Worm (Caenorhabditis elegans): Measurements from ENCODE around the gene Y67A10A.3.

Gene Y67A10A.3

ce11 chrIV:14295262-14295661 is 39.0 kb downstream of the Y67A10A.3 start:
- TF ChIP-seq M03D4.4 (tag; optimal IDR thresholded peaks at IDR 0.05): no peak

ce11 chrIV:14291601-14292000 is 42.7 kb downstream of the Y67A10A.3 start, which contains the start of gene Y64G10A.7:
Gene Y64G10A.7, plus strand, starts transcription at chrIV:14291901.
- TF ChIP-seq nhr-12 (tag; optimal IDR thresholded peaks at IDR 0.05) (no peak), hlh-1 (tag; optimal IDR thresholded peaks at IDR 0.05) (no peak), tbx-8 (GFP tag; optimal IDR thresholded peaks at IDR 0.05) (no peak), drap-1 (GFP tag; optimal IDR thresholded peaks at IDR 0.05) (no peak), lsy-2 (tag; optimal IDR thresholded peaks at IDR 0.05) (no peak), lin-13 (tag; optimal IDR thresholded peaks at IDR 0.05) (no peak), sem-2 (GFP tag; optimal IDR thresholded peaks at IDR 0.05) (no peak), pha-4 (tag; optimal IDR thresholded peaks at IDR 0.05) (no peak), cnd-1 (tag; optimal IDR thresholded peaks at IDR 0.05) (no peak), elt-1 (tag; optimal IDR thresholded peaks at IDR 0.05; ENCODE audit: borderline replicate concordance, insufficient read depth) (no peak), unc-62 (GFP tag; optimal IDR thresholded peaks at IDR 0.05) (no peak), elt-3 (tag; optimal IDR thresholded peaks at IDR 0.05) (no peak), nhr-237 (tag; optimal IDR thresholded peaks at IDR 0.05) (no peak), unc-39 (tag; optimal IDR thresholded peaks at IDR 0.05) (no peak), snpc-4 (tag; optimal IDR thresholded peaks at IDR 0.05) (no peak), mab-5 (tag; optimal IDR thresholded peaks at IDR 0.05) (no peak), blmp-1 (tag; optimal IDR thresholded peaks at IDR 0.05) (no peak), nhr-76 (tag; optimal IDR thresholded peaks at IDR 0.05) (no peak), mep-1 (tag; optimal IDR thresholded peaks at IDR 0.05) (no peak)

ce11 chrIV:14284920-14285319 is 49.3 kb downstream of the Y67A10A.3 start:
- TF ChIP-seq tbx-8 (GFP tag; optimal IDR thresholded peaks at IDR 0.05) (no peak), bed-3 (GFP tag; optimal IDR thresholded peaks at IDR 0.05) (no peak), ceh-83 (GFP tag; optimal IDR thresholded peaks at IDR 0.05) (no peak), mab-5 (tag; optimal IDR thresholded peaks at IDR 0.05) (no peak), lin-32 (GFP tag; optimal IDR thresholded peaks at IDR 0.05) (no peak), snpc-4 (tag; optimal IDR thresholded peaks at IDR 0.05) (no peak), nhr-2 (tag; optimal IDR thresholded peaks at IDR 0.05) (no peak), mls-2 (tag; optimal IDR thresholded peaks at IDR 0.05) (no peak), mep-1 (tag; optimal IDR thresholded peaks at IDR 0.05) (no peak), unc-39 (tag; optimal IDR thresholded peaks at IDR 0.05) (no peak), blmp-1 (tag; optimal IDR thresholded peaks at IDR 0.05) (no peak), cnd-1 (tag; optimal IDR thresholded peaks at IDR 0.05) (no peak), nhr-237 (tag; optimal IDR thresholded peaks at IDR 0.05) (no peak), unc-120 (tag; optimal IDR thresholded peaks at IDR 0.05; ENCODE audit: poor library complexity, severe bottlenecking) (no peak), ces-1 (GFP tag; optimal IDR thresholded peaks at IDR 0.05) (no peak), nhr-28 (tag; optimal IDR thresholded peaks at IDR 0.05) (no peak), ceh-39 (tag; optimal IDR thresholded peaks at IDR 0.05) (no peak), elt-1 (tag; optimal IDR thresholded peaks at IDR 0.05; ENCODE audit: borderline replicate concordance, insufficient read depth) (no peak), lsy-2 (tag; optimal IDR thresholded peaks at IDR 0.05) (no peak), sem-2 (GFP tag; optimal IDR thresholded peaks at IDR 0.05) (no peak)

All from whole organism, mixed stage, embryonic.